Worm (Caenorhabditis elegans) whole organism, L1 larva: ENCODE results near the gene K10B3.1.

Experiments
- C04F5.9 ChIP-seq: sonication (generic microtip); optimal IDR thresholded peaks from 2 replicates; lab custom pipeline; 2016; ENCODE audit warnings: missing genetic modification characterization, missing compliant biosample characterization
- C16A3.4 ChIP-seq: fragments of 150-350 bp; optimal IDR thresholded peaks from 2 replicates; lab custom pipeline; 2014; ENCODE audit warnings: missing biosample characterization, missing genetic modification characterization
- F16B12.6 ChIP-seq: fragments of 150-350 bp; optimal IDR thresholded peaks from 2 replicates; lab custom pipeline; 2014; ENCODE audit warnings: missing biosample characterization, missing genetic modification characterization
- Y116A8C.19 ChIP-seq: sonication (generic microtip); optimal IDR thresholded peaks from 2 replicates; lab custom pipeline; 2016; ENCODE audit warnings: missing compliant biosample characterization, missing genetic modification characterization, borderline replicate concordance
- aha-1 ChIP-seq: fragments of 150-350 bp; optimal IDR thresholded peaks from 2 replicates; lab custom pipeline; 2014; ENCODE audit warnings: missing biosample characterization, missing genetic modification characterization
- alr-1 ChIP-seq: fragments of 200-800 bp; sonication (Bioruptor generic); optimal IDR thresholded peaks from 2 replicates; lab custom pipeline; 2018; ENCODE audit warnings: borderline replicate concordance, mild to moderate bottlenecking, missing genetic modification characterization, missing compliant biosample characterization
- blmp-1 ChIP-seq: fragments of 150-350 bp; optimal IDR thresholded peaks from 2 replicates; lab custom pipeline; 2014; ENCODE audit warnings: missing biosample characterization, missing genetic modification characterization
- ceh-8 ChIP-seq: fragments of 200-800 bp; sonication (Bioruptor generic); optimal IDR thresholded peaks from 2 replicates; lab custom pipeline; 2018; ENCODE audit warnings: mild to moderate bottlenecking, missing genetic modification characterization, moderate library complexity, missing compliant biosample characterization
- ceh-88 ChIP-seq: fragments of 200-800 bp; sonication (Bioruptor generic); IDR thresholded peaks from 2 replicates; pipeline ENCODE4 v1.3.6; 2022; ENCODE audit warnings: missing genetic modification characterization, missing compliant biosample characterization
- ces-1 ChIP-seq: fragments of 150-350 bp; optimal IDR thresholded peaks from 2 replicates; lab custom pipeline; 2014; ENCODE audit warnings: missing biosample characterization, missing genetic modification reagents, missing genetic modification characterization
- dpl-1 ChIP-seq, 3 experiments: fragments of 150-350 bp in 2 of 3; sonication (generic microtip) in 1 of 3; optimal IDR thresholded peaks; 2 replicates each; lab custom pipeline; 2014 to 2017; ENCODE audit warnings: missing biosample characterization in 3 of 3, missing genetic modification characterization in 3 of 3, missing genetic modification reagents in 3 of 3
- efl-1 ChIP-seq, 4 experiments: fragments of 150-350 bp; optimal IDR thresholded peaks in 3 of 4; peaks in 1 of 4; 1 replicate in 1 of 4; 2 replicates in 3 of 4; lab custom pipeline; 2014; ENCODE audit warnings: missing biosample characterization in 2 of 4, missing genetic modification characterization in 2 of 4, missing genetic modification reagents in 2 of 4
- efl-3 ChIP-seq: fragments of 200-800 bp; sonication (Bioruptor generic); optimal IDR thresholded peaks from 2 replicates; lab custom pipeline; 2018; ENCODE audit warnings: mild to moderate bottlenecking, missing genetic modification characterization, missing compliant biosample characterization
- egl-13 ChIP-seq: sonication (generic microtip); optimal IDR thresholded peaks from 2 replicates; lab custom pipeline; 2016; ENCODE audit warnings: missing genotype, missing genetic modification reagents, missing genetic modification characterization, missing compliant biosample characterization
- egl-27 ChIP-seq, 2 experiments: fragments of 150-350 bp in 1 of 2; sonication (generic microtip); optimal IDR thresholded peaks; 3 replicates each; lab custom pipeline; 2017 to 2018; ENCODE audit warnings: missing biosample characterization in 2 of 2, missing genetic modification characterization in 2 of 2, missing genetic modification reagents in 2 of 2
- elt-2 ChIP-seq: sonication (generic microtip); optimal IDR thresholded peaks from 2 replicates; lab custom pipeline; 2016; ENCODE audit warnings: missing genetic modification characterization, mild to moderate bottlenecking, inconsistent platforms, missing compliant biosample characterization, missing genetic modification reagents
- elt-3 ChIP-seq, 6 experiments: fragments of 150-350 bp in 1 of 6; sonication (generic microtip); optimal IDR thresholded peaks; 2 replicates each; lab custom pipeline; 2017 to 2018; ENCODE audit warnings: missing biosample characterization in 6 of 6, missing genetic modification characterization in 6 of 6, inconsistent platforms in 1 of 6
- ets-5 ChIP-seq: fragments of 200-800 bp; sonication (Bioruptor generic); IDR thresholded peaks from 2 replicates; pipeline ENCODE4 v1.3.6; 2022; ENCODE audit warnings: missing genetic modification characterization, missing compliant biosample characterization
- fkh-10 ChIP-seq: sonication (generic microtip); optimal IDR thresholded peaks from 2 replicates; lab custom pipeline; 2017; ENCODE audit warnings: missing biosample characterization, missing genetic modification reagents, missing genetic modification characterization
- fkh-4 ChIP-seq: sonication (generic microtip); optimal IDR thresholded peaks from 2 replicates; lab custom pipeline; 2016; ENCODE audit warnings: missing compliant biosample characterization, missing genetic modification characterization, borderline replicate concordance
- grh-1 ChIP-seq: fragments of 200-800 bp; sonication (Bioruptor generic); IDR thresholded peaks from 2 replicates; pipeline ENCODE4 v1.3.6; 2022; ENCODE audit warnings: missing genetic modification reagents, missing genetic modification characterization, missing compliant biosample characterization
- hlh-17 ChIP-seq: fragments of 200-800 bp; sonication (Bioruptor generic); optimal IDR thresholded peaks from 2 replicates; lab custom pipeline; 2018; ENCODE audit warnings: missing genetic modification characterization, mild to moderate bottlenecking, missing compliant biosample characterization, moderate library complexity, borderline replicate concordance
- hlh-4 ChIP-seq: sonication (generic microtip); optimal IDR thresholded peaks from 2 replicates; lab custom pipeline; 2016; ENCODE audit warnings: mild to moderate bottlenecking, missing genetic modification characterization, missing compliant biosample characterization
- isw-1 ChIP-seq: fragments of 200-800 bp; sonication (Bioruptor generic); IDR thresholded peaks from 2 replicates; pipeline ENCODE4 v1.3.6; 2022; ENCODE audit warnings: missing genetic modification characterization, missing compliant biosample characterization
- lin-13 ChIP-seq: fragments of 150-350 bp; optimal IDR thresholded peaks from 2 replicates; lab custom pipeline; 2014; ENCODE audit warnings: missing biosample characterization, missing genetic modification reagents, missing genetic modification characterization
- lin-35 ChIP-seq, 2 experiments: fragments of 150-350 bp; optimal IDR thresholded peaks; 2 replicates each; lab custom pipeline; 2014; ENCODE audit warnings: missing biosample characterization in 2 of 2, missing genetic modification characterization in 2 of 2, missing genetic modification reagents in 2 of 2
- lin-39 ChIP-seq: fragments of 150-350 bp; optimal IDR thresholded peaks from 2 replicates; lab custom pipeline; 2014; ENCODE audit warnings: missing biosample characterization, missing genetic modification reagents, missing genetic modification characterization
- lsy-2 ChIP-seq, 2 experiments: fragments of 150-350 bp; optimal IDR thresholded peaks; 2 replicates each; lab custom pipeline; 2014; ENCODE audit warnings: missing biosample characterization in 2 of 2, missing genetic modification characterization in 2 of 2
- mdl-1 ChIP-seq, 2 experiments: fragments of 150-350 bp; optimal IDR thresholded peaks; 2 replicates each; lab custom pipeline; 2014 to 2017; ENCODE audit warnings: missing biosample characterization in 2 of 2, missing genetic modification characterization in 2 of 2, inconsistent platforms in 1 of 2
- mef-2 ChIP-seq: fragments of 150-350 bp; optimal IDR thresholded peaks from 2 replicates; lab custom pipeline; 2014; ENCODE audit warnings: missing biosample characterization, missing genetic modification characterization
- nhr-12 ChIP-seq: sonication (generic microtip); optimal IDR thresholded peaks from 2 replicates; lab custom pipeline; 2017; ENCODE audit warnings: missing biosample characterization, missing genetic modification characterization
- nhr-19 ChIP-seq: fragments of 200-800 bp; sonication (Bioruptor generic); conservative IDR thresholded peaks from 2 replicates; pipeline ENCODE4 v1.3.6; 2022; ENCODE audit warnings: missing genetic modification characterization, missing compliant biosample characterization
- nhr-237 ChIP-seq: fragments of 150-350 bp; optimal IDR thresholded peaks from 2 replicates; lab custom pipeline; 2014; ENCODE audit warnings: missing biosample characterization, missing genetic modification characterization
- nhr-47 ChIP-seq: sonication (generic microtip); optimal IDR thresholded peaks from 2 replicates; lab custom pipeline; 2016; ENCODE audit warnings: mild to moderate bottlenecking, missing genetic modification characterization, moderate library complexity, missing compliant biosample characterization
- nhr-71 ChIP-seq: sonication (generic microtip); optimal IDR thresholded peaks from 2 replicates; lab custom pipeline; 2016; ENCODE audit warnings: mild to moderate bottlenecking, missing genetic modification characterization, moderate library complexity, missing compliant biosample characterization
- nhr-76 ChIP-seq: sonication (generic microtip); optimal IDR thresholded peaks from 2 replicates; lab custom pipeline; 2017; ENCODE audit warnings: missing biosample characterization, missing genetic modification characterization
- nhr-77 ChIP-seq: fragments of 150-350 bp; optimal IDR thresholded peaks from 2 replicates; lab custom pipeline; 2014; ENCODE audit warnings: missing biosample characterization, missing genetic modification characterization
- nhr-84 ChIP-seq: sonication (generic microtip); optimal IDR thresholded peaks from 2 replicates; lab custom pipeline; 2017; ENCODE audit warnings: missing biosample characterization, missing genetic modification characterization
- nhr-85 ChIP-seq: sonication (generic microtip); peaks from one replicate; lab custom pipeline; 2016; ENCODE audit warnings: missing genetic modification characterization, inconsistent platforms, missing compliant biosample characterization
- nhr-90 ChIP-seq: sonication (generic microtip); optimal IDR thresholded peaks from 2 replicates; lab custom pipeline; 2016; ENCODE audit warnings: mild to moderate bottlenecking, missing genetic modification characterization, missing compliant biosample characterization; ENCODE audit not compliant: poor library complexity
- pax-3 ChIP-seq: fragments of 200-800 bp; sonication (Bioruptor generic); optimal IDR thresholded peaks from 2 replicates; lab custom pipeline; 2018; ENCODE audit warnings: mild to moderate bottlenecking, missing genetic modification characterization, moderate library complexity, missing compliant biosample characterization
- pqm-1 ChIP-seq: sonication (generic microtip); optimal IDR thresholded peaks from 3 replicates; lab custom pipeline; 2017; ENCODE audit warnings: missing biosample characterization, missing genetic modification characterization
- rnt-1 ChIP-seq: sonication (generic microtip); optimal IDR thresholded peaks from 2 replicates; lab custom pipeline; 2016; ENCODE audit warnings: mild to moderate bottlenecking, missing genetic modification characterization, moderate library complexity, missing compliant biosample characterization
- snu-23 ChIP-seq: sonication (generic microtip); optimal IDR thresholded peaks from 2 replicates; lab custom pipeline; 2016; ENCODE audit warnings: missing genetic modification characterization, missing compliant biosample characterization
- sox-4 ChIP-seq: sonication (generic microtip); optimal IDR thresholded peaks from 2 replicates; lab custom pipeline; 2016; ENCODE audit warnings: missing genetic modification characterization, missing compliant biosample characterization
- sup-37 ChIP-seq: fragments of 200-800 bp; sonication (Bioruptor generic); optimal IDR thresholded peaks from 2 replicates; lab custom pipeline; 2018; ENCODE audit warnings: mild to moderate bottlenecking, missing genetic modification characterization, missing compliant biosample characterization
- swsn-7 ChIP-seq: sonication (generic microtip); optimal IDR thresholded peaks from 2 replicates; lab custom pipeline; 2016; ENCODE audit warnings: missing genetic modification characterization, missing compliant biosample characterization
- unc-30 ChIP-seq: sonication (generic microtip); optimal IDR thresholded peaks from 2 replicates; lab custom pipeline; 2017; ENCODE audit warnings: missing biosample characterization, missing genetic modification characterization
- unc-62 ChIP-seq: fragments of 150-350 bp; optimal IDR thresholded peaks from 2 replicates; lab custom pipeline; 2014; ENCODE audit warnings: missing biosample characterization, missing genetic modification reagents, missing genetic modification characterization
- vab-15 ChIP-seq: sonication (generic microtip); optimal IDR thresholded peaks from 2 replicates; lab custom pipeline; 2017; ENCODE audit warnings: missing genotype, mild to moderate bottlenecking, missing genetic modification characterization, missing compliant biosample characterization
- xbp-1 ChIP-seq: sonication (generic microtip); optimal IDR thresholded peaks from 2 replicates; lab custom pipeline; 2016; ENCODE audit warnings: missing genetic modification characterization, missing compliant biosample characterization
- ztf-4 ChIP-seq: fragments of 150-350 bp; optimal IDR thresholded peaks from 2 replicates; lab custom pipeline; 2014; ENCODE audit warnings: missing biosample characterization, missing genetic modification characterization

K10B3.1 gene

DNA sequence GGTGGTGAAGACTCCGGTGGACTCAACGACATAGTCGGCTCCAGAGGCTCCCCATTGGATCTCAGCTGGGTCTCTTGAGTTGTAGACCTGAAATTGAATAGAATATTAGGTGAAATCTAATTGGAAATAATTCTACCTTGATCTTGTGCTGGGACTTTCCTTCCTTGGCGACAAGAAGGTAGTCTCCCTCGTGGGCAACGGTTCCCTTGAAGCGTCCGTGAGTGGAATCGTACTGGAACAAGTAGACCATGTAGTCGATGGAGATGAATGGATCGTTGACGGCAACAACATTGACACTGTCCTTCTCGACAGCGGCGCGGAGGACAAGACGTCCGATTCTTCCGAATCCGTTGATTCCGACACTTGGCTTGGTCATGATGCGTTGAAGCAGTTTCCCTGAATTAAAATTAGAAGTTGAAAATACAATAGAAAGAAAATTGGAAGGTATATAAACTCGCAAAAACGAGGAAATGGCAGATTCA lies 22.3 kb upstream of the K10B3.1 start, which contains the start of gene gpd-3:
TSS of gene gpd-3 (minus strand) at position 396 of the 482 bp plus-strand sequence.
- TF ChIP-seq snu-23 (GFP tag; lab: Kevin White, UChicago) (peak; percentile 10), sox-4 (tag; lab: Kevin White, UChicago) (peak; percentile 20), ets-5 (GFP tag; lab: Robert Waterston, UW) (no peak), ceh-8 (GFP tag; lab: Kevin White, UChicago) (no peak), grh-1 (peak; percentile 35; the same call in 1 of the 2 replicates), efl-3 (GFP tag; lab: Kevin White, UChicago) (no peak), fkh-10 (GFP tag; lab: Kevin White, UChicago) (no peak), efl-1 (optimal IDR thresholded peaks at IDR 0.05; lab: Kevin White, UChicago) (no peak), efl-1 (GFP tag; optimal IDR thresholded peaks at IDR 0.05 in 1 of 2; lab: Kevin White, UChicago) (no peak), dpl-1 (GFP tag; optimal IDR thresholded peaks at IDR 0.05; lab: Kevin White, UChicago) (no peak), hlh-4 (tag; lab: Kevin White, UChicago) (no peak), nhr-84 (tag; lab: Kevin White, UChicago) (no peak), C04F5.9 (no peak), nhr-47 (peak; percentile 16), nhr-71 (peak; percentile 53), nhr-76 (tag; lab: Kevin White, UChicago) (no peak), Y116A8C.19 (tag; lab: Kevin White, UChicago) (no peak), unc-30 (tag; lab: Kevin White, UChicago) (no peak), mdl-1 (tag; optimal IDR thresholded peaks at IDR 0.05; lab: Kevin White, UChicago) (no peak), ceh-88 (GFP tag; lab: Robert Waterston, UW) (no peak), nhr-90 (peak; percentile 50), nhr-85 (tag; lab: Kevin White, UChicago) (peak; percentile 74), vab-15 (tag; lab: Kevin White, UChicago) (no peak), nhr-77 (tag; lab: Kevin White, UChicago) (no peak), elt-3 (tag; optimal IDR thresholded peaks at IDR 0.05; lab: Kevin White, UChicago) (peak in 1 of 6 experiments; percentile 5), egl-13 (tag; lab: Kevin White, UChicago) (no peak), nhr-12 (tag; lab: Kevin White, UChicago) (no peak), aha-1 (tag; lab: Kevin White, UChicago) (no peak), rnt-1 (tag; lab: Kevin White, UChicago) (peak; percentile 21), isw-1 (GFP tag; lab: Robert Waterston, UW) (no peak), lin-13 (GFP tag; lab: Kevin White, UChicago) (no peak), C16A3.4 (no peak), fkh-4 (no peak), alr-1 (tag; lab: Kevin White, UChicago) (no peak), nhr-237 (tag; lab: Kevin White, UChicago) (no peak), ces-1 (GFP tag; lab: Kevin White, UChicago) (no peak), lin-35 (GFP tag; optimal IDR thresholded peaks at IDR 0.05; lab: Kevin White, UChicago) (peak in 1 of 2 experiments; percentile 14), pax-3 (tag; lab: Kevin White, UChicago) (no peak), ztf-4 (tag; lab: Kevin White, UChicago) (peak; percentile 31), mef-2 (no peak), F16B12.6 (tag; lab: Kevin White, UChicago) (no peak), lin-39 (tag; lab: Kevin White, UChicago) (no peak), nhr-19 (peak; percentile 32), sup-37 (GFP tag; lab: Kevin White, UChicago) (no peak), egl-27 (tag; optimal IDR thresholded peaks at IDR 0.05; lab: Kevin White, UChicago) (no peak), elt-2 (no peak), hlh-17 (GFP tag; lab: Kevin White, UChicago) (no peak), unc-62 (GFP tag; lab: Kevin White, UChicago) (no peak), lsy-2 (tag; optimal IDR thresholded peaks at IDR 0.05; lab: Kevin White, UChicago) (no peak), xbp-1 (no peak), pqm-1 (no peak), blmp-1 (tag; lab: Kevin White, UChicago) (no peak), swsn-7 (tag; lab: Kevin White, UChicago) (no peak)
